Worm (Caenorhabditis elegans) whole organism, early embryonic: ENCODE results near the gene srxa-18.

Experiments
- F13C5.2 ChIP-seq: sonication (generic microtip); optimal IDR thresholded peaks from 2 replicates; lab custom pipeline; 2017; ENCODE audit warnings: mild to moderate bottlenecking, missing genetic modification characterization, inconsistent platforms, missing compliant biosample characterization
- aly-1 ChIP-seq: sonication (generic microtip); optimal IDR thresholded peaks from 2 replicates; lab custom pipeline; 2016; ENCODE audit warnings: missing genetic modification characterization, missing compliant biosample characterization
- ama-1 ChIP-seq: fragments of 150-350 bp; optimal IDR thresholded peaks from 2 replicates; lab custom pipeline; 2014
- ceh-13 ChIP-seq: fragments of 200-800 bp; sonication (Bioruptor generic); optimal IDR thresholded peaks from 2 replicates; lab custom pipeline; 2018; ENCODE audit warnings: mild to moderate bottlenecking, missing genetic modification characterization, missing compliant biosample characterization
- ceh-36 ChIP-seq: sonication (generic microtip); optimal IDR thresholded peaks from 2 replicates; lab custom pipeline; 2016; ENCODE audit warnings: missing genetic modification characterization, inconsistent platforms, missing compliant biosample characterization
- ets-7 ChIP-seq: sonication (generic microtip); optimal IDR thresholded peaks from 2 replicates; lab custom pipeline; 2016; ENCODE audit warnings: missing genotype, missing genetic modification characterization, missing compliant biosample characterization
- flt-1 ChIP-seq: fragments of 200-800 bp; sonication (Bioruptor generic); IDR thresholded peaks from 2 replicates; pipeline ENCODE4 v1.3.6; 2022; ENCODE audit warnings: missing genetic modification characterization, missing compliant biosample characterization
- hmbx-1 ChIP-seq: sonication (generic microtip); optimal IDR thresholded peaks from 2 replicates; lab custom pipeline; 2016; ENCODE audit warnings: mild to moderate bottlenecking, missing genetic modification characterization, missing compliant biosample characterization
- hmg-4 ChIP-seq: fragments of 200-800 bp; sonication (Bioruptor generic); optimal IDR thresholded peaks from 2 replicates; lab custom pipeline; 2018; ENCODE audit warnings: mild to moderate bottlenecking, missing genetic modification characterization, missing compliant biosample characterization
- pes-1 ChIP-seq: fragments of 200-800 bp; sonication (Bioruptor generic); IDR thresholded peaks from 2 replicates; pipeline ENCODE4 v1.3.6; 2022; ENCODE audit warnings: missing genetic modification reagents, missing genetic modification characterization, missing compliant biosample characterization
- sea-1 ChIP-seq: fragments of 200-800 bp; sonication (Bioruptor generic); conservative IDR thresholded peaks from 2 replicates; pipeline ENCODE4 v1.3.6; 2022; ENCODE audit warnings: missing genetic modification characterization, missing compliant biosample characterization
- tbx-37 ChIP-seq: fragments of 200-800 bp; sonication (Bioruptor generic); conservative IDR thresholded peaks from 2 replicates; pipeline ENCODE4 v1.3.6; 2022; ENCODE audit warnings: missing genetic modification reagents, missing genetic modification characterization, missing compliant biosample characterization
- tra-4 ChIP-seq: sonication (generic microtip); optimal IDR thresholded peaks from 2 replicates; lab custom pipeline; 2017; ENCODE audit warnings: missing genetic modification characterization, missing compliant biosample characterization

- TF ChIP-seq pes-1 (GFP tag; lab: Robert Waterston, UW) (no peak), hmg-4 (GFP tag; lab: Kevin White, UChicago) (no peak), sea-1 (GFP tag; lab: Robert Waterston, UW) (no peak), ceh-13 (GFP tag; lab: Kevin White, UChicago) (no peak), tbx-37 (GFP tag; lab: Robert Waterston, UW) (no peak), ceh-36 (tag; lab: Kevin White, UChicago) (no peak), flt-1 (GFP tag; lab: Robert Waterston, UW) (no peak), F13C5.2 (tag; lab: Kevin White, UChicago) (no peak), ets-7 (tag; lab: Kevin White, UChicago) (no peak), hmbx-1 (tag; lab: Kevin White, UChicago) (no peak), tra-4 (tag; lab: Kevin White, UChicago) (no peak), ama-1 (no peak), aly-1 (tag; lab: Kevin White, UChicago) (no peak)
Observed at ce11 chrV:10160954-10161353, 40.2 kb upstream of the srxa-18 start, which contains the start of gene C51E3.10.
